Worm (Caenorhabditis elegans): ENCODE measurements around the gene nspb-3.
A peak's percentile ranks its signal among the peaks of the same experiment; 100 is the strongest.

Gene nspb-3

ce11 chrIV:6556624-6557368 lies 38.0 kb downstream of the nspb-3 start, which contains the start of gene try-3:
TSS of gene try-3 (plus strand) at chrIV:6557155.
- TF ChIP-seq ama-1 (optimal IDR thresholded peaks at IDR 0.05) (no peak), aly-1 (tag; optimal IDR thresholded peaks at IDR 0.05) (peak; percentile 71), F13C5.2 (tag; optimal IDR thresholded peaks at IDR 0.05) (peak; percentile 57), ceh-13 (GFP tag; optimal IDR thresholded peaks at IDR 0.05) (peak; percentile 67), ets-7 (tag; optimal IDR thresholded peaks at IDR 0.05) (peak; percentile 66), sea-1 (GFP tag; conservative IDR thresholded peaks at IDR 0.05) (peak; percentile 87), tra-4 (tag; optimal IDR thresholded peaks at IDR 0.05) (peak; percentile 49), scrt-1 (GFP tag; IDR thresholded peaks at IDR 0.05) (peak; percentile 80), pes-1 (GFP tag; IDR thresholded peaks at IDR 0.05) (peak; percentile 88), flt-1 (GFP tag; IDR thresholded peaks at IDR 0.05) (peak; percentile 86), B0310.2 (tag; optimal IDR thresholded peaks at IDR 0.05) (peak; percentile 34), tbx-37 (GFP tag; conservative IDR thresholded peaks at IDR 0.05) (peak; percentile 75), ceh-36 (tag; optimal IDR thresholded peaks at IDR 0.05) (peak; percentile 83), hmbx-1 (tag; optimal IDR thresholded peaks at IDR 0.05) (no peak), hnd-1 (tag; optimal IDR thresholded peaks at IDR 0.05) (peak; percentile 46), tbx-11 (GFP tag; IDR thresholded peaks at IDR 0.05) (peak; percentile 81), hmg-4 (GFP tag; optimal IDR thresholded peaks at IDR 0.05) (no peak)

ce11 chrIV:6555388-6556330 lies 39.1 kb downstream of the nspb-3 start, which contains the start of gene paqr-1:
TSS of gene paqr-1 (minus strand) at chrIV:6555438.
- TF ChIP-seq hnd-1 (tag; optimal IDR thresholded peaks at IDR 0.05) (no peak), B0310.2 (tag; optimal IDR thresholded peaks at IDR 0.05) (no peak), ceh-13 (GFP tag; optimal IDR thresholded peaks at IDR 0.05) (no peak), aly-1 (tag; optimal IDR thresholded peaks at IDR 0.05) (no peak), hmbx-1 (tag; optimal IDR thresholded peaks at IDR 0.05) (no peak), tra-4 (tag; optimal IDR thresholded peaks at IDR 0.05) (no peak)

- no peak for TF ChIP-seq tbx-11 (GFP tag; IDR thresholded peaks at IDR 0.05)
- no peak for TF ChIP-seq ceh-36 (tag; optimal IDR thresholded peaks at IDR 0.05)
- no peak for TF ChIP-seq B0310.2 (tag; optimal IDR thresholded peaks at IDR 0.05)
- TF ChIP-seq hnd-1 (tag; optimal IDR thresholded peaks at IDR 0.05): no peak
- TF ChIP-seq hmbx-1 (tag; optimal IDR thresholded peaks at IDR 0.05): no peak
- no peak for TF ChIP-seq F13C5.2 (tag; optimal IDR thresholded peaks at IDR 0.05)
- no peak for TF ChIP-seq sea-1 (GFP tag; conservative IDR thresholded peaks at IDR 0.05)
- no peak for TF ChIP-seq hmg-4 (GFP tag; optimal IDR thresholded peaks at IDR 0.05)
- TF ChIP-seq ama-1 (optimal IDR thresholded peaks at IDR 0.05): no peak
- no peak for TF ChIP-seq scrt-1 (GFP tag; IDR thresholded peaks at IDR 0.05)
- no peak for TF ChIP-seq tbx-37 (GFP tag; conservative IDR thresholded peaks at IDR 0.05)
- TF ChIP-seq pes-1 (GFP tag; IDR thresholded peaks at IDR 0.05): no peak
- no peak for TF ChIP-seq aly-1 (tag; optimal IDR thresholded peaks at IDR 0.05)
- TF ChIP-seq ceh-13 (GFP tag; optimal IDR thresholded peaks at IDR 0.05): no peak
- TF ChIP-seq ets-7 (tag; optimal IDR thresholded peaks at IDR 0.05): no peak
- no peak for TF ChIP-seq flt-1 (GFP tag; IDR thresholded peaks at IDR 0.05)
- TF ChIP-seq tra-4 (tag; optimal IDR thresholded peaks at IDR 0.05): no peak
Observed at ce11 chrIV:6554865-6555264, 39.9 kb downstream of the nspb-3 start.

- TF ChIP-seq sea-1 (GFP tag; conservative IDR thresholded peaks at IDR 0.05): no peak
- TF ChIP-seq ceh-13 (GFP tag; optimal IDR thresholded peaks at IDR 0.05): no peak
- TF ChIP-seq ceh-36 (tag; optimal IDR thresholded peaks at IDR 0.05): no peak
- TF ChIP-seq tbx-11 (GFP tag; IDR thresholded peaks at IDR 0.05): no peak
- TF ChIP-seq B0310.2 (tag; optimal IDR thresholded peaks at IDR 0.05): no peak
- no peak for TF ChIP-seq pes-1 (GFP tag; IDR thresholded peaks at IDR 0.05)
- no peak for TF ChIP-seq aly-1 (tag; optimal IDR thresholded peaks at IDR 0.05)
- TF ChIP-seq flt-1 (GFP tag; IDR thresholded peaks at IDR 0.05): no peak
- TF ChIP-seq F13C5.2 (tag; optimal IDR thresholded peaks at IDR 0.05): no peak
- TF ChIP-seq tra-4 (tag; optimal IDR thresholded peaks at IDR 0.05): no peak
- no peak for TF ChIP-seq tbx-37 (GFP tag; conservative IDR thresholded peaks at IDR 0.05)
Observed at ce11 chrIV:6552036-6552435, 42.7 kb downstream of the nspb-3 start.

- TF ChIP-seq ceh-36 (tag; optimal IDR thresholded peaks at IDR 0.05): peak; percentile 19
Observed at ce11 chrIV:6551359-6552031, 43.3 kb downstream of the nspb-3 start.

- TF ChIP-seq flt-1 (GFP tag; IDR thresholded peaks at IDR 0.05): no peak
- TF ChIP-seq ceh-13 (GFP tag; optimal IDR thresholded peaks at IDR 0.05): no peak
- no peak for TF ChIP-seq sea-1 (GFP tag; conservative IDR thresholded peaks at IDR 0.05)
- no peak for TF ChIP-seq B0310.2 (tag; optimal IDR thresholded peaks at IDR 0.05)
- no peak for TF ChIP-seq tbx-37 (GFP tag; conservative IDR thresholded peaks at IDR 0.05)
Observed at ce11 chrIV:6548609-6549008, 46.2 kb downstream of the nspb-3 start, which contains the start of gene fan-1. TSS of gene fan-1 (plus strand) at chrIV:6548686.

ce11 chrIV:6547397-6547796 lies 47.4 kb downstream of the nspb-3 start:
- no peak for TF ChIP-seq ama-1 (optimal IDR thresholded peaks at IDR 0.05)
- no peak for TF ChIP-seq ceh-36 (tag; optimal IDR thresholded peaks at IDR 0.05)
- no peak for TF ChIP-seq ets-7 (tag; optimal IDR thresholded peaks at IDR 0.05)
- TF ChIP-seq scrt-1 (GFP tag; IDR thresholded peaks at IDR 0.05): no peak
- no peak for TF ChIP-seq hmg-4 (GFP tag; optimal IDR thresholded peaks at IDR 0.05)
- no peak for TF ChIP-seq pes-1 (GFP tag; IDR thresholded peaks at IDR 0.05)
- TF ChIP-seq aly-1 (tag; optimal IDR thresholded peaks at IDR 0.05): no peak
- no peak for TF ChIP-seq tbx-11 (GFP tag; IDR thresholded peaks at IDR 0.05)
- TF ChIP-seq sea-1 (GFP tag; conservative IDR thresholded peaks at IDR 0.05): no peak
- TF ChIP-seq flt-1 (GFP tag; IDR thresholded peaks at IDR 0.05): no peak
- no peak for TF ChIP-seq B0310.2 (tag; optimal IDR thresholded peaks at IDR 0.05)
- no peak for TF ChIP-seq hmbx-1 (tag; optimal IDR thresholded peaks at IDR 0.05)
- TF ChIP-seq tra-4 (tag; optimal IDR thresholded peaks at IDR 0.05): no peak
- TF ChIP-seq F13C5.2 (tag; optimal IDR thresholded peaks at IDR 0.05): no peak
- TF ChIP-seq ceh-13 (GFP tag; optimal IDR thresholded peaks at IDR 0.05): no peak
- TF ChIP-seq hnd-1 (tag; optimal IDR thresholded peaks at IDR 0.05): no peak
- no peak for TF ChIP-seq tbx-37 (GFP tag; conservative IDR thresholded peaks at IDR 0.05)
